Worm (Caenorhabditis elegans): ENCODE results near the gene Y46D2A.3.

DNA sequence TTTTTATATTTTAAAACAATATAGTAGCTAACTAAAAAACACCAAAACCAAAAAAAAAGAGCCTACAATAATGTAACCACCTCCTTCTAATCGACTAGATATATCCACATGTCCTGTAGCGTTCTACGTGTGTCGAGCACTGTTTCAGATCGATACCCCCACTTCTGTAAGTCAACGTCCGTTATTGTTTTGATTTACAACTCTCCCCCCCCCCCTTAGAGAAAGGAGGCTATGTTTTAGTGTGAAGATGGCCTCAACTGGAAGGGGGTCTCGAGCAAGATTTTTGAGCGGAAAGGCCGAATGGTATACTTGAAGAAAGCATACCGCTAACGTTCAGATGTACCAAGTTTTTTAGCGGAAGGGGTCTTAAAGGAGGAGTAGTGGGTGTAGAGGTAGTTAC, 49.3 kb downstream of the Y46D2A.3 start, which contains the start of gene F02E11.4:
- TF ChIP-seq fos-1 (tag; optimal IDR thresholded peaks at IDR 0.05) (no peak), ama-1 (optimal IDR thresholded peaks at IDR 0.05) (no peak), zip-11 (GFP tag; IDR thresholded peaks at IDR 0.05) (no peak)
